Worm (Caenorhabditis elegans): ENCODE data around the gene tag-131.

DNA sequence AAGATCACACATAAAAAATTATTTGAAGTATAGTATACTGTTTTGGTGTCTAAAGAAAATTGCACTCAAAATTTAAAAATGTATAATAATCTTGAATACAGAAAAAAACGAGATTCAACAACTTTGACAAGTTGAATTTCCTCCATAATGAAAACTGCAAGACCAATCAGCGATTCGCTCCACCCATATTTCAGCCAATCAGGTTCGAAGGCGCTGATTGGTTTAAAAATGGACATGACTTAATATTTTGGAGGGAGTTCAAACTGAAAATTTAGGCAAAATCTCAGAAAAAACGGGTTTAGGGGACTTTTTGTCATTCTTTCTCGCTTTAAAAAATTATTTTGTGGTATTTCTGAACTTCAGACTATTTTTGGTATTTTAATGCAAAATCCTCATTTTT is 41.8 kb upstream of the tag-131 start:
- TF ChIP-seq unc-30 (tag; optimal IDR thresholded peaks at IDR 0.05) = no peak
- TF ChIP-seq elt-2 (tag; optimal IDR thresholded peaks at IDR 0.05) = no peak
- no peak for TF ChIP-seq irx-1 (tag; optimal IDR thresholded peaks at IDR 0.05)
- no peak for TF ChIP-seq ceh-88 (GFP tag; IDR thresholded peaks at IDR 0.05)
- no peak for TF ChIP-seq ama-1 (optimal IDR thresholded peaks at IDR 0.05)
- no peak for TF ChIP-seq grh-1 (GFP tag; IDR thresholded peaks at IDR 0.05)
- TF ChIP-seq snpc-4 (tag; optimal IDR thresholded peaks at IDR 0.05) = no peak
- TF ChIP-seq nhr-28 (tag; optimal IDR thresholded peaks at IDR 0.05) = no peak
- TF ChIP-seq mdl-1 (tag; optimal IDR thresholded peaks at IDR 0.05) = no peak
